Fruit fly (Drosophila melanogaster): Measurements from ENCODE around the gene Adss.
A peak's percentile ranks its signal among the peaks of the same experiment; 100 is the strongest.

Gene Adss

dm6 chr3R:20829416-20830131 is 806 bp downstream of the Adss start (continued):
- TF ChIP-seq mam (GFP tag; optimal IDR thresholded peaks at IDR 0.05) (no peak), Dbx (GFP tag; IDR thresholded peaks at IDR 0.05) (peak; percentile 13; the same call in 2 of the 3 replicates), ro (GFP tag; IDR thresholded peaks at IDR 0.05) (no peak), ATbp (GFP tag; optimal IDR thresholded peaks at IDR 0.05) (no peak), CG4404 (GFP tag; IDR thresholded peaks at IDR 0.05) (no peak), wek (GFP tag; optimal IDR thresholded peaks at IDR 0.05) (no peak), luna (GFP tag; optimal IDR thresholded peaks at IDR 0.05) (no peak), CG15269 (tag; optimal IDR thresholded peaks at IDR 0.05) (peak; percentile 53), Meics (GFP tag; optimal IDR thresholded peaks at IDR 0.05) (peak; percentile 53), CG6272 (GFP tag; IDR thresholded peaks at IDR 0.05) (peak; percentile 25; the same call in 1 of the 2 replicates), ewg (GFP tag; optimal IDR thresholded peaks at IDR 0.05) (peak; percentile 54), CG8924 (tag; optimal IDR thresholded peaks at IDR 0.05) (no peak), CG6689 (GFP tag; IDR thresholded peaks at IDR 0.05) (peak; percentile 32; the same call in 1 of the 2 replicates), CG2199 (GFP tag; IDR thresholded peaks at IDR 0.05) (0 out of 3 replicates have a peak, but pooled peaks have one; percentile 54), CG8089 (GFP tag; optimal IDR thresholded peaks at IDR 0.05) (no peak), gt (GFP tag; IDR thresholded peaks at IDR 0.05) (no peak), HmgZ (tag; optimal IDR thresholded peaks at IDR 0.05) (peak; percentile 62), CHES-1-like (GFP tag; optimal IDR thresholded peaks at IDR 0.05) (no peak), Elba2 (GFP tag; optimal IDR thresholded peaks at IDR 0.05) (no peak), Doc3 (GFP tag; IDR thresholded peaks at IDR 0.05; ENCODE audit: partially characterized antibody) (no peak), Asciz (GFP tag; optimal IDR thresholded peaks at IDR 0.05) (no peak), dm (GFP tag; optimal IDR thresholded peaks at IDR 0.05) (peak; percentile 92), emc (GFP tag; optimal IDR thresholded peaks at IDR 0.05) (no peak), CG11085 (GFP tag; IDR thresholded peaks at IDR 0.05) (no peak), Doc2 (GFP tag; IDR thresholded peaks at IDR 0.05) (no peak), Kr (GFP tag; optimal IDR thresholded peaks at IDR 0.05) (no peak), fd64A (GFP tag; optimal IDR thresholded peaks at IDR 0.05) (no peak), CG11504 (tag; optimal IDR thresholded peaks at IDR 0.05) (peak; percentile 59), odd (GFP tag; optimal IDR thresholded peaks at IDR 0.05) (no peak), pnt (GFP tag; optimal IDR thresholded peaks at IDR 0.05) (no peak), cato (GFP tag; optimal IDR thresholded peaks at IDR 0.05; ENCODE audit: borderline replicate concordance) (no peak), da (GFP tag; optimal IDR thresholded peaks at IDR 0.05) (peak; percentile 48), CG17568 (GFP tag; optimal IDR thresholded peaks at IDR 0.05) (no peak), ase (GFP tag; IDR thresholded peaks at IDR 0.05) (no peak), CG2712 (tag; optimal IDR thresholded peaks at IDR 0.05) (peak; percentile 36), ken (GFP tag; IDR thresholded peaks at IDR 0.05) (no peak), ci (GFP tag; IDR thresholded peaks at IDR 0.05) (peak; percentile 76; the same call in 2 of the 3 replicates), dan (GFP tag; IDR thresholded peaks at IDR 0.05) (no peak), fd102C (GFP tag; optimal IDR thresholded peaks at IDR 0.05) (no peak), br (optimal IDR thresholded peaks at IDR 0.05) (no peak), CG15601 (tag; optimal IDR thresholded peaks at IDR 0.05) (no peak), Drgx (GFP tag; IDR thresholded peaks at IDR 0.05) (no peak; the same call in 1 of the 2 replicates), CG7839 (tag; optimal IDR thresholded peaks at IDR 0.05) (peak; percentile 58), caup (GFP tag; optimal IDR thresholded peaks at IDR 0.05; ENCODE audit: severe bottlenecking) (peak; percentile 40), Lhr (GFP tag; optimal IDR thresholded peaks at IDR 0.05) (no peak), dmrt99B (tag; optimal IDR thresholded peaks at IDR 0.05) (peak; percentile 24), run (tag; optimal IDR thresholded peaks at IDR 0.05) (no peak), zfh2 (GFP tag; optimal IDR thresholded peaks at IDR 0.05) (no peak), onecut (GFP tag; IDR thresholded peaks at IDR 0.05) (no peak), Fer2 (tag; optimal IDR thresholded peaks at IDR 0.05) (no peak)
